Fruit fly (Drosophila melanogaster): ENCODE results near the gene goe.

dm6 chrX:16700070-16700469, 51.6 kb downstream of the goe start, which contains the start of gene CG9676:
- TF ChIP-seq GATAd (GFP tag; optimal IDR thresholded peaks at IDR 0.05): no peak
- TF ChIP-seq lola (GFP tag; optimal IDR thresholded peaks at IDR 0.05): no peak
- TF ChIP-seq dsf (GFP tag; optimal IDR thresholded peaks at IDR 0.05; ENCODE audit: borderline replicate concordance): no peak
- TF ChIP-seq Hr78 (GFP tag; optimal IDR thresholded peaks at IDR 0.05): no peak
- no peak for TF ChIP-seq usp (GFP tag; optimal IDR thresholded peaks at IDR 0.05)
- TF ChIP-seq Dif (GFP tag; optimal IDR thresholded peaks at IDR 0.05; ENCODE audit: partially characterized antibody): no peak
- TF ChIP-seq CG9705 (GFP tag; optimal IDR thresholded peaks at IDR 0.05): no peak
- no peak for TF ChIP-seq sage (GFP tag; optimal IDR thresholded peaks at IDR 0.05)
- TF ChIP-seq fru (GFP tag; optimal IDR thresholded peaks at IDR 0.05): no peak

Data from whole organism, wandering third instar larva.